Worm (Caenorhabditis elegans) whole organism, L4 larva: ENCODE measurements around the gene Y46C8AM.1.

Experiments used
- dmd-9 ChIP-seq: fragments of 200-800 bp; sonication (Bioruptor generic); IDR thresholded peaks from 2 replicates; pipeline ENCODE4 v1.3.6; 2022; ENCODE audit warnings: missing genetic modification reagents, missing genetic modification characterization, missing compliant biosample characterization
- fos-1 ChIP-seq: fragments of 150-350 bp; optimal IDR thresholded peaks from 2 replicates; lab custom pipeline; 2014; ENCODE audit warnings: missing biosample characterization, missing genetic modification characterization
- hlh-30 ChIP-seq: sonication (generic microtip); optimal IDR thresholded peaks from 2 replicates; lab custom pipeline; 2017; ENCODE audit warnings: antibody characterized with exemption, mild to moderate bottlenecking, missing genetic modification characterization, missing compliant biosample characterization; ENCODE audit not compliant: insufficient read depth
- mdl-1 ChIP-seq, 2 experiments: fragments of 150-350 bp in 1 of 2; sonication (generic microtip) in 1 of 2; optimal IDR thresholded peaks; 2 replicates each; lab custom pipeline; 2014 to 2017; ENCODE audit warnings: missing biosample characterization in 2 of 2, missing genetic modification characterization in 2 of 2
- nhr-6 ChIP-seq: fragments of 150-350 bp; optimal IDR thresholded peaks from 2 replicates; lab custom pipeline; 2014; ENCODE audit warnings: missing biosample characterization, missing genetic modification characterization
- nhr-76 ChIP-seq: fragments of 150-350 bp; optimal IDR thresholded peaks from 2 replicates; lab custom pipeline; 2014; ENCODE audit warnings: missing biosample characterization, missing genetic modification characterization
- tra-1 ChIP-seq: fragments of 200-800 bp; sonication (Bioruptor generic); IDR thresholded peaks from 2 replicates; pipeline ENCODE4 v1.3.6; 2022; ENCODE audit warnings: missing genetic modification reagents, missing genetic modification characterization, missing compliant biosample characterization

DNA sequence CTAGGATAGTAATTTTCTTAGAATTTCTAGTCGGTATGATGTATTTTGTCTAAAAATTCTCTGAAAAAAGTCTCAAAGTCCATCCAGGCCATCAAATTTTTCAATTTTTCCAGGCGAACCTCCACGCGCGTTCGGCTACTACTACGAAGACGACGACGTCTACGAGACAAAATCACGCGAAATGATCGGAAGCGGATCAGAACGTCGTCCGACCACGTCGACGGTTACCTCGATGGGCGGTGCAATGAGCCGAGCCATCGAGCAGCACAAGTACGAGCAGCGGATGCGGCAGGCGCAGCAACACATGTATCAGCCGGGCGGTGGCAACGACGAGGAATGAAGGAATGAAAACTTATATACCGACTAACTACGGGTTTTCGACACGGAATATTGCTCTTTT, 50.9 kb downstream of the Y46C8AM.1 start:
- no peak for TF ChIP-seq nhr-76 (tag; lab: Kevin White, UChicago)
- no peak for TF ChIP-seq mdl-1 (tag; optimal IDR thresholded peaks at IDR 0.05; lab: Kevin White, UChicago)
- no peak for TF ChIP-seq nhr-6
- no peak for TF ChIP-seq dmd-9 (GFP tag; lab: Robert Waterston, UW)
- no peak for TF ChIP-seq fos-1
- no peak for TF ChIP-seq tra-1 (GFP tag; lab: Robert Waterston, UW)
- no peak for TF ChIP-seq hlh-30 (tag; lab: Kevin White, UChicago)
